Fruit fly (Drosophila melanogaster) whole organism, embryonic: Measurements from ENCODE around the gene Trm7-32.

Experiments
- Adf1 ChIP-seq: fragments of 200-800 bp; sonication (Bioruptor generic); IDR thresholded peaks from 2 replicates; pipeline ENCODE4 v1.3.6; 2022; ENCODE audit warnings: missing biosample characterization, missing genetic modification characterization
- Bdp1 ChIP-seq: fragments of 200-800 bp; sonication (Bioruptor generic); optimal IDR thresholded peaks from 3 replicates; lab custom pipeline; 2016; ENCODE audit warnings: missing biosample characterization, missing genetic modification characterization
- Bgb ChIP-seq: fragments of 200-800 bp; sonication (Bioruptor generic); IDR thresholded peaks from 2 replicates; pipeline ENCODE4 v1.3.6; 2022; ENCODE audit warnings: missing biosample characterization, missing genetic modification characterization; ENCODE audit not compliant: partially characterized antibody
- CG10979 ChIP-seq: fragments of 200-800 bp; sonication (Bioruptor generic); optimal IDR thresholded peaks from 2 replicates; lab custom pipeline; 2018; ENCODE audit warnings: missing biosample characterization, mild to moderate bottlenecking, missing genetic modification characterization, moderate library complexity
- CG11456 ChIP-seq: fragments of 200-800 bp; sonication (Bioruptor generic); IDR thresholded peaks from 3 replicates; pipeline ENCODE4 v1.3.6; 2022; ENCODE audit warnings: missing biosample characterization, missing genetic modification characterization
- CG11695 ChIP-seq: fragments of 200-800 bp; sonication (Bioruptor generic); IDR thresholded peaks from 3 replicates; pipeline ENCODE4 v1.3.6; 2022; ENCODE audit warnings: missing biosample characterization, missing genetic modification characterization
- CG13624 ChIP-seq: fragments of 200-800 bp; sonication (Bioruptor generic); optimal IDR thresholded peaks from 2 replicates; lab custom pipeline; 2016; ENCODE audit warnings: missing biosample characterization, missing genetic modification characterization
- CG14441 ChIP-seq: fragments of 200-800 bp; sonication (Bioruptor generic); IDR thresholded peaks from 2 replicates; pipeline ENCODE4 v1.3.6; 2022; ENCODE audit warnings: missing biosample characterization, missing genetic modification characterization
- CG15479 ChIP-seq: fragments of 200-800 bp; sonication (Bioruptor generic); optimal IDR thresholded peaks from 3 replicates; lab custom pipeline; 2019; ENCODE audit warnings: missing biosample characterization, mild to moderate bottlenecking, missing genetic modification characterization, moderate library complexity
- CG15514 ChIP-seq: fragments of 200-800 bp; sonication (Bioruptor generic); optimal IDR thresholded peaks from 3 replicates; lab custom pipeline; 2017; ENCODE audit warnings: missing biosample characterization, missing genetic modification characterization, mild to moderate bottlenecking, moderate library complexity, missing genetic modification reagents
- CG17829 ChIP-seq: fragments of 200-800 bp; optimal IDR thresholded peaks from 2 replicates; lab custom pipeline; 2019; ENCODE audit warnings: missing biosample characterization, mild to moderate bottlenecking, missing genetic modification characterization, moderate library complexity
- CG3163 ChIP-seq: fragments of 200-800 bp; sonication (Bioruptor generic); optimal IDR thresholded peaks from 3 replicates; lab custom pipeline; 2016; ENCODE audit warnings: missing biosample characterization, missing genetic modification characterization
- CG3281 ChIP-seq: fragments of 200-800 bp; sonication (Bioruptor generic); optimal IDR thresholded peaks from 3 replicates; lab custom pipeline; 2017; ENCODE audit warnings: missing biosample characterization, mild to moderate bottlenecking, missing genetic modification characterization
- CG34376 ChIP-seq: fragments of 200-800 bp; sonication (Bioruptor generic); optimal IDR thresholded peaks from 2 replicates; lab custom pipeline; 2018; ENCODE audit warnings: missing biosample characterization, mild to moderate bottlenecking, missing genetic modification characterization
- CG3847 ChIP-seq: fragments of 200-800 bp; sonication (Bioruptor generic); IDR thresholded peaks from 2 replicates; pipeline ENCODE4 v1.3.6; 2022; ENCODE audit warnings: missing biosample characterization, missing genetic modification characterization
- CG5953 ChIP-seq: fragments of 200-800 bp; sonication (Bioruptor generic); IDR thresholded peaks from 2 replicates; pipeline ENCODE4 v1.3.6; 2022; ENCODE audit warnings: missing biosample characterization, missing genetic modification characterization
- CG6175 ChIP-seq: fragments of 200-800 bp; sonication (Bioruptor generic); IDR thresholded peaks from 3 replicates; pipeline ENCODE4 v1.3.6; 2022; ENCODE audit warnings: missing biosample characterization, missing genetic modification characterization
- CG8290 ChIP-seq, 3 experiments: fragments of 200-800 bp; sonication (Bioruptor generic); optimal IDR thresholded peaks; 2 replicates each; lab custom pipeline; 2016 to 2019; ENCODE audit warnings: missing biosample characterization in 3 of 3, missing genetic modification characterization in 3 of 3, mild to moderate bottlenecking in 2 of 3, moderate library complexity in 1 of 3
- CG8944 ChIP-seq: fragments of 200-800 bp; sonication (Bioruptor generic); optimal IDR thresholded peaks from 3 replicates; lab custom pipeline; 2016; ENCODE audit warnings: missing biosample characterization, missing genetic modification characterization
- ERR ChIP-seq: fragments of 200-800 bp; sonication (Bioruptor generic); optimal IDR thresholded peaks from 2 replicates; lab custom pipeline; 2016; ENCODE audit warnings: missing biosample characterization, missing genetic modification characterization
- Ets65A ChIP-seq: fragments of 200-800 bp; sonication (Bioruptor generic); peaks from one replicate; lab custom pipeline; 2016; ENCODE audit warnings: missing biosample characterization, missing genetic modification characterization
- Fer3 ChIP-seq: fragments of 200-800 bp; sonication (Bioruptor generic); optimal IDR thresholded peaks from 2 replicates; lab custom pipeline; 2018; ENCODE audit warnings: missing biosample characterization, mild to moderate bottlenecking, missing genetic modification characterization, moderate library complexity
- GATAe ChIP-seq: fragments of 200-800 bp; sonication (Bioruptor generic); conservative IDR thresholded peaks from 2 replicates; pipeline ENCODE4 v1.3.6; 2022; ENCODE audit warnings: missing biosample characterization, missing genetic modification characterization
- HLHmδ ChIP-seq: fragments of 200-800 bp; sonication (Bioruptor generic); optimal IDR thresholded peaks from 2 replicates; lab custom pipeline; 2018; ENCODE audit warnings: missing biosample characterization, mild to moderate bottlenecking, missing genetic modification characterization, moderate library complexity
- HmgZ ChIP-seq: fragments of 200-800 bp; sonication (Bioruptor generic); optimal IDR thresholded peaks from 2 replicates; lab custom pipeline; 2018; ENCODE audit warnings: missing biosample characterization, mild to moderate bottlenecking, missing genetic modification characterization
- Jarid2 ChIP-seq: fragments of 200-800 bp; sonication (Bioruptor generic); optimal IDR thresholded peaks from 3 replicates; lab custom pipeline; 2017; ENCODE audit warnings: mild to moderate bottlenecking, missing biosample characterization, missing genetic modification reagents, missing genetic modification characterization
- MESR4 ChIP-seq: fragments of 200-800 bp; sonication (Bioruptor generic); optimal IDR thresholded peaks from 2 replicates; lab custom pipeline; 2018; ENCODE audit warnings: missing biosample characterization, mild to moderate bottlenecking, missing genetic modification characterization, moderate library complexity
- MTF-1 ChIP-seq: fragments of 200-800 bp; sonication (Bioruptor generic); optimal IDR thresholded peaks from 2 replicates; lab custom pipeline; 2018; ENCODE audit warnings: missing biosample characterization, mild to moderate bottlenecking, missing genetic modification characterization, borderline replicate concordance
- NFAT ChIP-seq: fragments of 200-800 bp; sonication (Bioruptor generic); IDR thresholded peaks from 2 replicates; pipeline ENCODE4 v1.3.6; 2022; ENCODE audit warnings: missing biosample characterization, missing genetic modification characterization
- NK7.1 ChIP-seq: fragments of 200-800 bp; sonication (Bioruptor generic); optimal IDR thresholded peaks from 3 replicates; lab custom pipeline; 2016; ENCODE audit warnings: missing biosample characterization, missing genetic modification characterization
- Nf-YA ChIP-seq: fragments of 200-800 bp; sonication (Bioruptor generic); IDR thresholded peaks from 2 replicates; pipeline ENCODE4 v1.3.6; 2022; ENCODE audit warnings: missing biosample characterization, missing genetic modification characterization
- Pdp1 ChIP-seq, 2 experiments: fragments of 200-800 bp; sonication (Bioruptor generic); optimal IDR thresholded peaks; 3 replicates each; lab custom pipeline; 2016; ENCODE audit warnings: missing biosample characterization in 2 of 2, missing genetic modification characterization in 2 of 2, mild to moderate bottlenecking in 1 of 2, moderate library complexity in 1 of 2
- Rfx ChIP-seq: fragments of 200-800 bp; sonication (Bioruptor generic); IDR thresholded peaks from 2 replicates; pipeline ENCODE4 v1.3.6; 2022; ENCODE audit warnings: missing biosample characterization, missing genetic modification characterization
- Scr ChIP-seq: fragments of 200-800 bp; sonication (Bioruptor generic); IDR thresholded peaks from 2 replicates; pipeline ENCODE4 v1.3.6; 2022; ENCODE audit warnings: missing biosample characterization, missing genetic modification characterization; ENCODE audit not compliant: partially characterized antibody
- YL-1 ChIP-seq: fragments of 200-800 bp; sonication (Bioruptor generic); optimal IDR thresholded peaks from 3 replicates; lab custom pipeline; 2017; ENCODE audit warnings: missing biosample characterization, mild to moderate bottlenecking, missing genetic modification characterization
- ato ChIP-seq: fragments of 200-800 bp; sonication (Bioruptor generic); IDR thresholded peaks from 2 replicates; pipeline ENCODE4 v1.3.6; 2022; ENCODE audit warnings: missing biosample characterization, missing genetic modification characterization; ENCODE audit not compliant: partially characterized antibody
- bbx ChIP-seq: fragments of 200-800 bp; sonication (Bioruptor generic); IDR thresholded peaks from 2 replicates; pipeline ENCODE4 v1.3.6; 2022; ENCODE audit warnings: missing biosample characterization, missing genetic modification characterization; ENCODE audit not compliant: partially characterized antibody
- ci ChIP-seq: fragments of 200-800 bp; sonication (Bioruptor generic); IDR thresholded peaks from 3 replicates; pipeline ENCODE4 v1.3.6; 2022; ENCODE audit warnings: missing biosample characterization, missing genetic modification characterization
- crol ChIP-seq: fragments of 200-800 bp; sonication (Bioruptor generic); IDR thresholded peaks from 2 replicates; pipeline ENCODE4 v1.3.6; 2022; ENCODE audit warnings: missing biosample characterization, missing genetic modification characterization
- crp ChIP-seq, 2 experiments: fragments of 200-800 bp; sonication (Bioruptor generic); optimal IDR thresholded peaks; 2 replicates in 1 of 2; 3 replicates in 1 of 2; lab custom pipeline; 2017; ENCODE audit warnings: missing biosample characterization in 2 of 2, missing genetic modification characterization in 2 of 2, mild to moderate bottlenecking in 1 of 2, moderate library complexity in 1 of 2
- gro ChIP-seq: fragments of 200-800 bp; sonication (Bioruptor generic); optimal IDR thresholded peaks from 2 replicates; lab custom pipeline; 2016; ENCODE audit warnings: missing biosample characterization, missing genetic modification characterization
- ind ChIP-seq: fragments of 200-800 bp; sonication (Bioruptor generic); optimal IDR thresholded peaks from 3 replicates; lab custom pipeline; 2016; ENCODE audit warnings: missing biosample characterization, missing genetic modification characterization
- nom ChIP-seq: fragments of 200-800 bp; sonication (Bioruptor generic); optimal IDR thresholded peaks from 2 replicates; lab custom pipeline; 2017; ENCODE audit warnings: missing biosample characterization, missing genetic modification characterization, mild to moderate bottlenecking, moderate library complexity, missing genetic modification reagents
- odd ChIP-seq: fragments of 200-800 bp; sonication (Bioruptor generic); optimal IDR thresholded peaks from 2 replicates; lab custom pipeline; 2017; ENCODE audit warnings: missing biosample characterization, mild to moderate bottlenecking, missing genetic modification characterization
- slp2 ChIP-seq: fragments of 200-800 bp; sonication (Bioruptor generic); optimal IDR thresholded peaks from 2 replicates; lab custom pipeline; 2016; ENCODE audit warnings: missing biosample characterization, missing genetic modification characterization
- vfl ChIP-seq: fragments of 200-800 bp; sonication (Bioruptor generic); optimal IDR thresholded peaks from 2 replicates; lab custom pipeline; 2016; ENCODE audit warnings: missing biosample characterization, missing genetic modification characterization

The Trm7-32 gene

dm6 chr3R:17072526-17073114 lies 32.1 kb downstream of the Trm7-32 start, which contains the start of the genes Ns1 and mRpS11 (continued):
- TF ChIP-seq NK7.1 (no peak), slp2 (no peak)

- TF ChIP-seq Jarid2 (GFP tag; lab: Kevin White, UChicago) (peak; percentile 64), Ets65A (GFP tag; lab: Kevin White, UChicago) (no peak), CG17829 (tag; lab: Kevin White, UChicago) (peak; percentile 18), CG3163 (peak; percentile 17), CG5953 (peak; percentile 3; the same call in 1 of the 2 replicates), CG34376 (GFP tag; lab: Kevin White, UChicago) (peak; percentile 80), CG14441 (GFP tag; lab: Robert Waterston, UW) (0 out of 2 replicates have a peak, but pooled peaks have one; percentile 9), crol (GFP tag; lab: Robert Waterston, UW) (peak; percentile 95), CG13624 (GFP tag; lab: Kevin White, UChicago) (peak; percentile 27), odd (peak; percentile 1), Rfx (GFP tag; lab: Robert Waterston, UW) (peak; percentile 19; the same call in 1 of the 2 replicates), HLHmδ (GFP tag; lab: Kevin White, UChicago) (peak; percentile 51), Nf-YA (no peak), CG15479 (GFP tag; lab: Kevin White, UChicago) (peak; percentile 77), CG6175 (GFP tag; lab: Robert Waterston, UW) (peak; percentile 70; the same call in 1 of the 3 replicates), vfl (peak; percentile 6), Bgb (GFP tag; lab: Robert Waterston, UW) (peak; percentile 51; the same call in 1 of the 2 replicates), CG11695 (GFP tag; lab: Robert Waterston, UW) (no peak), Bdp1 (no peak), CG11456 (GFP tag; lab: Robert Waterston, UW) (0 out of 3 replicates have a peak, but pooled peaks have one; percentile 49), ERR (peak; percentile 5), bbx (GFP tag; lab: Robert Waterston, UW) (0 out of 2 replicates have a peak, but pooled peaks have one; percentile 29), crp (GFP tag; optimal IDR thresholded peaks at IDR 0.05; lab: Kevin White, UChicago) (peak in 1 of 2 experiments; percentile 51), HmgZ (tag; lab: Kevin White, UChicago) (peak; percentile 62), CG8290 (GFP tag; optimal IDR thresholded peaks at IDR 0.05; lab: Kevin White, UChicago) (no peak), CG8290 (tag; optimal IDR thresholded peaks at IDR 0.05; lab: Kevin White, UChicago) (peak in 1 of 2 experiments; percentile 37), Scr (GFP tag; lab: Robert Waterston, UW) (peak; percentile 24; the same call in 1 of the 2 replicates), MESR4 (GFP tag; lab: Kevin White, UChicago) (peak; percentile 13), gro (GFP tag; lab: Kevin White, UChicago) (peak; percentile 54), CG10979 (no peak), CG3281 (GFP tag; lab: Kevin White, UChicago) (peak; percentile 17), CG8944 (GFP tag; lab: Kevin White, UChicago) (no peak), NFAT (GFP tag; lab: Robert Waterston, UW) (peak; percentile 4; the same call in 1 of the 2 replicates), ci (peak; percentile 32; the same call in 2 of the 3 replicates), ato (GFP tag; lab: Robert Waterston, UW) (no peak; the same call in none of the 2 replicates), MTF-1 (GFP tag; lab: Kevin White, UChicago) (peak; percentile 82), CG3847 (GFP tag; lab: Robert Waterston, UW) (no peak), Adf1 (peak; percentile 61; the same call in 1 of the 2 replicates), nom (peak; percentile 42), ind (GFP tag; lab: Kevin White, UChicago) (no peak), Fer3 (peak; percentile 8), Pdp1 (GFP tag; optimal IDR thresholded peaks at IDR 0.05; lab: Kevin White, UChicago) (peak in 1 of 2 experiments; percentile 78), GATAe (GFP tag; lab: Robert Waterston, UW) (peak; percentile 95), YL-1 (no peak), CG15514 (GFP tag; lab: Kevin White, UChicago) (peak; percentile 22)
These were observed 37.5 kb downstream of the Trm7-32 start for dm6 chr3R:17077968-17078417.
